Worm (Caenorhabditis elegans) whole organism, L4/young adult: ENCODE data around the gene unc-23.

ENCODE experiments used
- W03F9.2 ChIP-seq: fragments of 150-350 bp; optimal IDR thresholded peaks from 2 replicates; lab custom pipeline; 2014; ENCODE audit warnings: missing biosample characterization, missing genetic modification characterization
- dao-5 ChIP-seq: sonication (generic microtip); optimal IDR thresholded peaks from 2 replicates; lab custom pipeline; 2016; ENCODE audit warnings: missing genotype, missing genetic modification characterization, moderate library complexity, missing compliant biosample characterization
- him-1 ChIP-seq: sonication (generic microtip); optimal IDR thresholded peaks from 2 replicates; lab custom pipeline; 2016; ENCODE audit warnings: missing genotype, missing genetic modification reagents, missing genetic modification characterization, missing compliant biosample characterization

DNA sequence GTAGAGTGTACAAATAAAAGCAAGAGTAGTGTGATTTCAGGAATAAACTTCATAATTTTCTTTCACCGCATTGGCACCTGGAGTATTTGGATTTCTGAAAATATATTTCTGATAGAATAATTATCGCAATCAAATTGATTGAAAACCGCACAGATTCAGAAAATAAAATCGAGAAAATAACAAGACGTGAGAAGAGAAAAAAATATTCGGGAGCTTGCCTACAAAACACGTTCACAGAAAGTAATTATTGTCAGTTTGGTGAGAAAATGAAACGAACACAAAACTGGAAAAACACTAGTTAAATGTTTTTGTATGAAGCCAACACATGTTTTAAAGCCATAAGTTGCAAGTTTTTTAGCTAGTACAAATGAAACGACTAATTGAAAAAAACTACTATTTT is 22.2 kb upstream of the unc-23 start, which contains the start of gene mod-1:
- no peak for TF ChIP-seq him-1 (tag; lab: Kevin White, UChicago)
- no peak for TF ChIP-seq W03F9.2 (tag; lab: Kevin White, UChicago)
- TF ChIP-seq dao-5 (tag; lab: Kevin White, UChicago), result no peak
